Fruit fly (Drosophila melanogaster) whole organism, embryonic: ENCODE data around the gene Cht6.

Source experiments
- Adf1 ChIP-seq: fragments of 200-800 bp; sonication (Bioruptor generic); IDR thresholded peaks from 2 replicates; pipeline ENCODE4 v1.3.6; 2022; ENCODE audit warnings: missing biosample characterization, missing genetic modification characterization
- Blimp-1 ChIP-seq: fragments of 200-800 bp; sonication (Bioruptor generic); optimal IDR thresholded peaks from 3 replicates; lab custom pipeline; 2018; ENCODE audit warnings: missing biosample characterization, missing genetic modification characterization, mild to moderate bottlenecking, moderate library complexity, missing genetic modification reagents
- CG12236 ChIP-seq: fragments of 200-800 bp; sonication (Bioruptor generic); optimal IDR thresholded peaks from 2 replicates; lab custom pipeline; 2016; ENCODE audit warnings: missing biosample characterization, missing genetic modification characterization
- CG14050 ChIP-seq: fragments of 200-800 bp; sonication (Bioruptor generic); IDR thresholded peaks from 3 replicates; pipeline ENCODE4 v1.3.6; 2022; ENCODE audit warnings: missing biosample characterization, missing genetic modification characterization
- CG14860 ChIP-seq: fragments of 200-800 bp; sonication (Bioruptor generic); IDR thresholded peaks from 3 replicates; pipeline ENCODE4 v1.3.6; 2022; ENCODE audit warnings: missing biosample characterization, missing genetic modification characterization; ENCODE audit not compliant: partially characterized antibody
- CG15601 ChIP-seq: fragments of 200-800 bp; sonication (Bioruptor generic); optimal IDR thresholded peaks from 3 replicates; lab custom pipeline; 2019; ENCODE audit warnings: missing biosample characterization, mild to moderate bottlenecking, missing genetic modification characterization, moderate library complexity
- CG16813 ChIP-seq: fragments of 200-800 bp; sonication (Bioruptor generic); IDR thresholded peaks from 3 replicates; pipeline ENCODE4 v1.3.6; 2022; ENCODE audit warnings: missing biosample characterization, missing genetic modification characterization; ENCODE audit not compliant: partially characterized antibody
- CG16815 ChIP-seq: fragments of 200-800 bp; sonication (Bioruptor generic); optimal IDR thresholded peaks from 3 replicates; lab custom pipeline; 2017; ENCODE audit warnings: missing biosample characterization, mild to moderate bottlenecking, missing genetic modification characterization
- CG2199 ChIP-seq: fragments of 200-800 bp; sonication (Bioruptor generic); IDR thresholded peaks from 3 replicates; pipeline ENCODE4 v1.3.6; 2022; ENCODE audit warnings: missing biosample characterization, missing genetic modification characterization
- CG32532 ChIP-seq: fragments of 200-800 bp; sonication (Bioruptor generic); IDR thresholded peaks from 2 replicates; pipeline ENCODE4 v1.3.6; 2022; ENCODE audit warnings: missing biosample characterization, missing genetic modification characterization
- CG8281 ChIP-seq: fragments of 200-800 bp; sonication (Bioruptor generic); optimal IDR thresholded peaks from 2 replicates; lab custom pipeline; 2018; ENCODE audit warnings: missing biosample characterization, mild to moderate bottlenecking, missing genetic modification characterization, moderate library complexity
- Dek ChIP-seq: fragments of 200-800 bp; sonication (Bioruptor generic); optimal IDR thresholded peaks from 3 replicates; lab custom pipeline; 2019; ENCODE audit warnings: missing biosample characterization, mild to moderate bottlenecking, missing genetic modification characterization, moderate library complexity
- Drgx ChIP-seq: fragments of 200-800 bp; sonication (Bioruptor generic); IDR thresholded peaks from 2 replicates; pipeline ENCODE4 v1.3.6; 2022; ENCODE audit warnings: missing biosample characterization, missing genetic modification characterization
- Ets65A ChIP-seq: fragments of 200-800 bp; sonication (Bioruptor generic); peaks from one replicate; lab custom pipeline; 2016; ENCODE audit warnings: missing biosample characterization, missing genetic modification characterization
- HLH4C ChIP-seq: fragments of 200-800 bp; sonication (Bioruptor generic); IDR thresholded peaks from 3 replicates; pipeline ENCODE4 v1.3.6; 2022; ENCODE audit warnings: missing biosample characterization, missing genetic modification characterization; ENCODE audit not compliant: partially characterized antibody
- Hr39 ChIP-seq: fragments of >200 bp; optimal IDR thresholded peaks from 2 replicates; lab custom pipeline; 2017
- Pdp1 ChIP-seq, 2 experiments: fragments of 200-800 bp; sonication (Bioruptor generic); optimal IDR thresholded peaks; 3 replicates each; lab custom pipeline; 2016; ENCODE audit warnings: missing biosample characterization in 2 of 2, missing genetic modification characterization in 2 of 2, mild to moderate bottlenecking in 1 of 2, moderate library complexity in 1 of 2
- amos ChIP-seq: fragments of 200-800 bp; sonication (Bioruptor generic); IDR thresholded peaks from 2 replicates; pipeline ENCODE4 v1.3.6; 2022; ENCODE audit warnings: missing biosample characterization, missing genetic modification characterization; ENCODE audit not compliant: partially characterized antibody
- chinmo ChIP-seq: fragments of 200-800 bp; sonication (Bioruptor generic); IDR thresholded peaks from 4 replicates; pipeline ENCODE4 v1.3.6; 2022; ENCODE audit warnings: missing biosample characterization, missing genetic modification characterization; ENCODE audit not compliant: partially characterized antibody
- danr ChIP-seq: fragments of 200-800 bp; sonication (Bioruptor generic); IDR thresholded peaks from 2 replicates; pipeline ENCODE4 v1.3.6; 2022; ENCODE audit warnings: missing biosample characterization, missing genetic modification characterization
- disco-r ChIP-seq: fragments of 200-800 bp; sonication (Bioruptor generic); optimal IDR thresholded peaks from 2 replicates; lab custom pipeline; 2016; ENCODE audit warnings: missing biosample characterization, missing genetic modification characterization
- dpn ChIP-seq, 2 experiments: fragments of 200-800 bp; sonication (Bioruptor generic); optimal IDR thresholded peaks; 3 replicates each; lab custom pipeline; 2016; ENCODE audit warnings: missing biosample characterization in 2 of 2, missing genetic modification characterization in 2 of 2
- dysf ChIP-seq: fragments of 200-800 bp; sonication (Bioruptor generic); IDR thresholded peaks from 3 replicates; pipeline ENCODE4 v1.3.6; 2022; ENCODE audit warnings: missing biosample characterization, missing genetic modification characterization
- inv ChIP-seq: fragments of 200-800 bp; sonication (Bioruptor generic); IDR thresholded peaks from 2 replicates; pipeline ENCODE4 v1.3.6; 2022; ENCODE audit warnings: missing biosample characterization, missing genetic modification characterization; ENCODE audit not compliant: partially characterized antibody
- mld ChIP-seq: fragments of 200-800 bp; sonication (Bioruptor generic); IDR thresholded peaks from 3 replicates; pipeline ENCODE4 v1.3.6; 2022; ENCODE audit warnings: missing biosample characterization, missing genetic modification characterization; ENCODE audit not compliant: partially characterized antibody
- nom ChIP-seq: fragments of 200-800 bp; sonication (Bioruptor generic); optimal IDR thresholded peaks from 2 replicates; lab custom pipeline; 2017; ENCODE audit warnings: missing biosample characterization, missing genetic modification characterization, mild to moderate bottlenecking, moderate library complexity, missing genetic modification reagents
- odd ChIP-seq: fragments of 200-800 bp; sonication (Bioruptor generic); optimal IDR thresholded peaks from 2 replicates; lab custom pipeline; 2017; ENCODE audit warnings: missing biosample characterization, mild to moderate bottlenecking, missing genetic modification characterization
- sqz ChIP-seq: fragments of 200-800 bp; sonication (Bioruptor generic); optimal IDR thresholded peaks from 3 replicates; lab custom pipeline; 2018; ENCODE audit warnings: missing biosample characterization, mild to moderate bottlenecking, missing genetic modification characterization
- sr ChIP-seq: fragments of 200-800 bp; sonication (Bioruptor generic); IDR thresholded peaks from 3 replicates; pipeline ENCODE4 v1.3.6; 2022; ENCODE audit warnings: missing biosample characterization, missing genetic modification characterization
- tgo ChIP-seq: fragments of 200-800 bp; sonication (Bioruptor generic); IDR thresholded peaks from 3 replicates; pipeline ENCODE4 v1.3.6; 2022; ENCODE audit warnings: missing biosample characterization, missing genetic modification characterization
- trem ChIP-seq: fragments of 200-800 bp; optimal IDR thresholded peaks from 3 replicates; lab custom pipeline; 2019; ENCODE audit warnings: missing biosample characterization, mild to moderate bottlenecking, missing genetic modification characterization, moderate library complexity
- vvl ChIP-seq: fragments of 200-800 bp; sonication (Bioruptor generic); IDR thresholded peaks from 2 replicates; pipeline ENCODE4 v1.3.6; 2022; ENCODE audit warnings: missing biosample characterization, missing genetic modification characterization
- wdn ChIP-seq: fragments of 200-800 bp; sonication (Bioruptor generic); IDR thresholded peaks from 2 replicates; pipeline ENCODE4 v1.3.6; 2022; ENCODE audit warnings: missing biosample characterization, missing genetic modification characterization
- wek ChIP-seq: fragments of 200-800 bp; sonication (Bioruptor generic); optimal IDR thresholded peaks from 3 replicates; lab custom pipeline; 2018; ENCODE audit warnings: missing biosample characterization, mild to moderate bottlenecking, missing genetic modification characterization, moderate library complexity
- z ChIP-seq: fragments of 200-800 bp; sonication (Bioruptor generic); IDR thresholded peaks from 3 replicates; pipeline ENCODE4 v1.3.6; 2022; ENCODE audit warnings: missing biosample characterization, missing genetic modification characterization

Gene Cht6

dm6 chrX:9987361-9988087 is 29.1 kb upstream of the Cht6 start (continued):
- TF ChIP-seq disco-r (no peak), tgo (no peak; the same call in 2 of the 3 replicates), wdn (GFP tag; lab: Robert Waterston, UW) (no peak), Hr39 (lab: Kevin White, UChicago) (no peak), CG15601 (tag; lab: Kevin White, UChicago) (no peak), CG32532 (GFP tag; lab: Robert Waterston, UW) (0 out of 2 replicates have a peak, but pooled peaks have one; percentile 8), CG14860 (GFP tag; lab: Robert Waterston, UW) (no peak), danr (peak; percentile 21; the same call in 1 of the 2 replicates), odd (GFP tag; lab: Kevin White, UChicago) (no peak), Blimp-1 (GFP tag; lab: Kevin White, UChicago) (no peak), mld (GFP tag; lab: Robert Waterston, UW) (no peak), dysf (GFP tag; lab: Robert Waterston, UW) (peak; percentile 75; the same call in 2 of the 3 replicates), CG16815 (GFP tag; lab: Kevin White, UChicago) (no peak), Pdp1 (GFP tag; optimal IDR thresholded peaks at IDR 0.05; lab: Kevin White, UChicago) (no peak), HLH4C (GFP tag; lab: Robert Waterston, UW) (no peak), Drgx (no peak), dpn (GFP tag; optimal IDR thresholded peaks at IDR 0.05; lab: Kevin White, UChicago) (peak in 1 of 2 experiments; percentile 35), CG2199 (GFP tag; lab: Robert Waterston, UW) (no peak), CG14050 (GFP tag; lab: Robert Waterston, UW) (no peak), CG16813 (GFP tag; lab: Robert Waterston, UW) (no peak), Dek (tag; lab: Kevin White, UChicago) (no peak)

- peak; percentile 94 for TF ChIP-seq z (GFP tag; lab: Robert Waterston, UW)
- peak; percentile 75 for TF ChIP-seq Adf1 (GFP tag; lab: Robert Waterston, UW)
- TF ChIP-seq Blimp-1 (GFP tag; lab: Kevin White, UChicago) = peak; percentile 93
- TF ChIP-seq inv (GFP tag; lab: Robert Waterston, UW) = no peak
- TF ChIP-seq CG8281 (tag; lab: Kevin White, UChicago) = peak; percentile 68
- peak; percentile 75; the same call in 2 of the 4 replicates for TF ChIP-seq chinmo
- peak; percentile 78 for TF ChIP-seq nom (GFP tag; lab: Kevin White, UChicago)
- TF ChIP-seq trem (tag; lab: Kevin White, UChicago) = no peak
- no peak for TF ChIP-seq wek (GFP tag; lab: Kevin White, UChicago)
- TF ChIP-seq sr = 0 out of 3 replicates have a peak, but pooled peaks have one; percentile 9
- peak; percentile 23; the same call in 1 of the 2 replicates for TF ChIP-seq amos (GFP tag; lab: Robert Waterston, UW)
- no peak for TF ChIP-seq CG16813 (GFP tag; lab: Robert Waterston, UW)
- TF ChIP-seq vvl (GFP tag; lab: Robert Waterston, UW) = 0 out of 2 replicates have a peak, but pooled peaks have one; percentile 12
Measured at dm6 chrX:9989154-9989787, 27.4 kb upstream of the Cht6 start, which contains the start of gene CG32694. TSS of gene CG32694 (plus strand) at chrX:9989690.

dm6 chrX:9991013-9991412 is 25.6 kb upstream of the Cht6 start:
- TF ChIP-seq Ets65A (GFP tag; lab: Kevin White, UChicago) = peak; percentile 65
- TF ChIP-seq Blimp-1 (GFP tag; lab: Kevin White, UChicago) = peak; percentile 83
- no peak for TF ChIP-seq CG12236 (GFP tag; lab: Kevin White, UChicago)
- TF ChIP-seq sqz (GFP tag; lab: Kevin White, UChicago) = peak; percentile 5
- TF ChIP-seq Pdp1 (GFP tag; optimal IDR thresholded peaks at IDR 0.05; lab: Kevin White, UChicago) = peak in 1 of 2 experiments; percentile 45
